Fruit fly (Drosophila melanogaster) whole organism, larva: ENCODE results near the gene CG34408.
A peak's percentile ranks its signal among the peaks of the same experiment; 100 is the strongest.

Experiments
- noc ChIP-seq: fragments of 200-800 bp; sonication (Bioruptor generic); optimal IDR thresholded peaks from 3 replicates; lab custom pipeline; 2019; ENCODE audit warnings: missing biosample characterization, mild to moderate bottlenecking, missing genetic modification characterization, moderate library complexity

CG34408 gene

dm6 chrX:10219955-10220354 lies at the start of gene CG34408:
CG34408 (plus strand) TSS chrX:10220110.
- no peak for TF ChIP-seq noc

dm6 chrX:10182867-10183266 lies 37.0 kb upstream of the CG34408 start:
- no peak for TF ChIP-seq noc

DNA sequence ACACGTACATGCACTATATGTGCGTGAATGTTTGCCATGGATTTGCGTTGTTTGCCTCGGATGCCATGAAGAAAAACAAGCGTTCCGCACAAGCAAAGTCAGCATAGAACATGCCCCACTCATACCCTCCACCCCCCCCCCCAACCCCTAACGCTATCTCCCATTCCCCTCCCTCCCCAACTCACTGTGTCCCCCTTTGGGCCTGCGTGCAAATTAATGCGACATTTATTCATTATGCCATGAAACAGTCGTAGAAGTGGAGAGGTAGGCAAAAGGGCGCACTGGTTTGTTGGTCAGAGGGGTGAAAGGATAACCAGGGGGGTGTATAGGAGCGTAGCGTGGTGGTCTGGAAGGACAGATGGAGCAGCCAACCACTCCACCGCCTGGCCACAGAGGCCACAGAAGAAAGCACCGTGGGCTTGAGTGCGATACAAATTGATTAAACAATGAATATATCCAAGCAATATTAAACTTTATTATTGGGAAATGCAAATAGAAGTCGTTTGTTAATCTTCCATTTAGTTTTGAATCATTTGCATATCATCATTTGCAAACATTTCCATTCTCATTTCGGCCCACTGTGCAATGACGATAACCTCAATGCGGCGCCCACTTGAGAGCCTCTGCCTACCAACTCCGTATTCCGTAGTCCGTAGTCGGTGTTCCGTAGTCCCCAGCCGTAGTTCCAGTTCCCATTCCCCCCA lies 35.4 kb upstream of the CG34408 start:
- TF ChIP-seq noc, result no peak

DNA sequence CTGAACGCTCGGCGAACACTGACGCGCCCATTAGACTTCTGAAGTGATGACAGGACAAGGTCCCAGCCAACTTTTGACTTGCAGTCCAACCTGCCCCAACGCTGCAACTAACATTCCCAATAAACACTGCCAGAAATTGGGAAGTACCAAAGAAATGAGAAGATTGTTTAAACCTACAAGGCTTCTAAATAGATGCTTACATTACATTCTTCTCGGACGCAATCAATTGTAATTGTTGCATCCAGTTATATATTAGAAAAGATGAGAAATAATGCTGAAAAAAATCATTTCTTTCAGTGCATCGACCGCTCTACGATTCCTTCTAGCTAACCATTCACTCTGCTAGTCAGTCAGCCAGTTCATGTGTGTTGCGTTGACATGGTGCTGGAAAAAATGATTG lies 17.3 kb upstream of the CG34408 start:
- no peak for TF ChIP-seq noc

- TF ChIP-seq noc, result no peak
Measured at dm6 chrX:10206086-10206485, 13.8 kb upstream of the CG34408 start.

dm6 chrX:10209556-10210164 lies 10.2 kb upstream of the CG34408 start:
- no peak for TF ChIP-seq noc

DNA sequence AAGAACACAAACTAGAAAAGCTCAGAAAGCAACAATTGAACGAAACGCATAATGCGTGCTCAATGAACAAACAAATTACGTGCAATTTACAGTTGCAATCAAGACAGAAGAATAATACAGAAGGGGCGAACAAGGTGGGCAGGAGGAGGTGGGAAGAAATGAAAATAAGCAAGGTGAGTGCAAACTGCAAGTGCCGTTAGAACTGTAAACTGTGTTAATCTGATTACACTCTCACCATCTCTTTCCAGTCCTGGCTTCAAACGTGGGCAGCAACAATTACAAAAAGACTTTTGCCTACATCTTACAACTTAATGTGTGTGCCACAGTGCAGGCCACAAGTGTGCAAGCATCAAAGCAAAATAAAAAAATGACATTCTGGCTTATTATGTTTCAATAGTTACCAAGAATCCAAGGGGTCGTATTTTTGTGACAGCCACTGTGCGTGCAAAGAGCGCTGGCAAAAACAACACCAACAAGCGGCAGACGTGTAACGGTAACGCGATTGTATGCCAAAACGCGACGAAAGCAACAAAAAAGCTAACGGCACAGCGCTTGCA lies 9.5 kb upstream of the CG34408 start:
- no peak for TF ChIP-seq noc

DNA sequence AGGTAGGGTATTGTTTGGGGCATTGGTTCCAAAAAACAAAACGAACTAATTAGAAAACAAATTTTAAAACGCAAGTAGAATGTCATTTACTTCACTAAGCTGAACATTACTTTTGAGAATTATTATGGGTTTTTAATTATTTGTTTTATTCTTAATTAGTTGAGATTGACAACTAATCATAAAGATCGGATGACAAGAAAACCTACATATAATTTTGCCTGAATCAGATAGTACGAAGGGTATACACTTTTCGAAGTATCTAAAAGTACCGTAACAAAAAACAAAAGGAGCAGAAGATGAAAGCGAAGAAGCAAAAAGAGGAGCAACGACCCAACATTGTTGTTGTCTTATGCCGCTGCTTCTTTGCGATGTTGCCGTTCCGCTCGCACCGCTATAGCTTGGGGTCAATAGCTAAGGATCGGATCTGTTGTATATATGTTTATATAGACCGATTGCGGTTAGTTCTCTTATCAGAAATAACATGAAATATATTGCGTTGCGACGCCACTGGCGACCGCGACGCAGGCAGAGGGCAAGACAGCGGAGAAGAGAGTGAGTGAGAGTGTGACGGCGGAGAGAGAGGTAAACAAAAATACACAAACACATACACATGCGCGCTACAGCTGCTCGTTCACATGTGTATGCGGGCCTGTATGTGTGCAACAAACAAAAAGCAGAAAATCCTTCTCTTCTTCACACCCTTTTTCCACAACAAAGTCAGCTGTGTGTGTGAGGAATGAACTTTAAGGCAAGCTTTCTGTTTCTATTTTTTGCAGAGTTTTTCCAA lies 8.6 kb upstream of the CG34408 start:
- peak; percentile 86 for TF ChIP-seq noc

dm6 chrX:10212118-10212517 lies 7.8 kb upstream of the CG34408 start, which contains the start of gene Ypel:
Ypel (minus strand) TSS chrX:10212374.
- no peak for TF ChIP-seq noc

dm6 chrX:10212687-10213329 lies 7.1 kb upstream of the CG34408 start, which contains the start of gene ATPsyndelta:
ATPsyndelta (plus strand) TSS chrX:10212970.
- TF ChIP-seq noc, result no peak

DNA sequence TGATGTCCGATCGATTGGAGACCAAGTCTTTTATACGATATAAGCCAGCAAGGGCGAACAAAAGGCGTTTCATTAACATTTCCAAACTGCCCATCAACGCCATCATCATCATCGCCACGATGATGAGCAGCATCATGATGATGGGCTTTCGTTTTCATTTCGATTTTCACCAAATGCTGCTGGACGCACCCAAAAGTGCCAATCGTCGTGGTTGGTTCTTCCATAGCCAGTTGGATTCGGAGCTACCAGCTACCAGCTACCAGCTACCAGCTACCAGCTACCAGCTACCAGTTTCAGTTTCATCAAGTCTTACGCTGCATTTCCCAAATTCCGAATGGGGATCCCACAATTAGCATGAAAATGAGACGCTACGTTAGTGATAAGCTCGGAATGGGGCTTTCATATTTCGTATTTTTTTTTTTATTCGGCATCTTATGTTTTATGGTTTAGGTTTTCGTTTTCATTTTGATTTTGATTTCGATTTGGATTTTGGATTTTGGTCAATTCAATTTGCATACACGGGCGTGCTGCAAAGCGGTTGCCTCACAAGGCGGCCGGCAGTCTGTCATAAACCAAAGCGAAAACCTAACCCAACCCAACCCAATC lies 3.2 kb upstream of the CG34408 start, which contains the start of gene CG2962:
TSS of gene CG2962 (minus strand) at position 9 of the 606 bp plus-strand sequence.
- no peak for TF ChIP-seq noc

DNA sequence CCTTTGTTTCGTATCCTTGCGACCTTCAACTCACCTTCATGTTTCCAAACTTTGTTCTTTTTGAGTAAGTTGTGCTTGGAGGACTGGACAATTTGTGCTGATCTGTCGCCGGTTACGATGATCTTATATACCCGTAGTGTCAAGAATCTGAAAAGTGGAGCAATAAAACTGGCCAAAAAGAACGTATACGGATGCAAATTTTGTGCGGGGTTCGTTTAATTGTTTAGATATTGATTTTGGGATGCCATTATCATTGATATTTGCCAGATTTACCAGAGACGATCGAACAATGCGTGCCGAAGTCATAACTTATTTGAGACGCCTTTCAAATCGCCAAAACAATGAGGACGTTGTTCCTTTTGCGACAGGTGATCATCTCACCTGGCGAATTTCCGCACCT lies 871 bp upstream of the CG34408 start, which contains the start of gene CG15308:
TSS of gene CG15308 (minus strand) at position 101 of the 400 bp plus-strand sequence.
- no peak for TF ChIP-seq noc

- peak; percentile 86 for TF ChIP-seq noc
Measured at dm6 chrX:10232497-10232896, 12.6 kb downstream of the CG34408 start.

DNA sequence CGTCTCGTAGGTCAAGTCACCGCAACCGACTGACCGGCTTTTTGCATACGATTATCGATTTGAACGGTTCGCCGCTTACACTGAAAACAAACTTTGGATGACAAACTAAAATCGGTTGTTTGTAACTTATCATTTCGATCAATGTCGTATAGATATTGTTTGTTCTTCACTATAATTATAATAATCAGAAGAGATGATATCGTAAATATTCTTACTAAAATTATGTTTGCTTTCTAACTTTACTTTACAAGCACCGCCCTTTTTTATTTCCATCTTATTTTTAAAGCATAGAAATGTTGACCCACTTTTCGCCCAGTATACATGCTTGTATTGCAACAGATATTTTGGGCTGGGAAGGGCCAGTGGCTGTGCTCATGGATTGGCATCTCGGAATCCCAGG lies 13.2 kb downstream of the CG34408 start, which contains the start of gene CG2961:
TSS of gene CG2961 (minus strand) at position 16 of the 400 bp plus-strand sequence.
- no peak for TF ChIP-seq noc

DNA sequence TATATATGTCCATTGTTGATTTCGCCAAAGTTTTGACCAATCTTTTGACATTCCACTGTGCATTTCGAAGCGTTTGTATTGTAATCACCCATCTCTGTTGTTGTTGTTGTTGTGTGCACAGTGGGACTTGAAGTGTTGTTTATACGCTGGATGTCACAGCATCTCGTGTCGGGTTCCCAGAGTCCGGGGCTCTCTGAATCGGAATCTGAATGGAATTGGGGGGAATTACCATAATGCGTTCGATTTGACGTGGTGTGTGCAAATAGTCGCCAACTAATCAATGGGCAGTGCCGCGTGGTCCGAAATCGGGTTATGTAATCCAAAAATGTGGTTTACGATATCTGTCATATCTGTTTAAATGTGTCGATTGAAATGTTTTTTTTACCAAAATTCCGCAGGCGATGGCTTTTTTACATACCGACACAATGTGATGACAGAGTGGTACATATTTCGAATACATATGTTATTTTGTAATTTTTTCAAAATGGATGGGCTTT lies 14.2 kb downstream of the CG34408 start:
- no peak for TF ChIP-seq noc

DNA sequence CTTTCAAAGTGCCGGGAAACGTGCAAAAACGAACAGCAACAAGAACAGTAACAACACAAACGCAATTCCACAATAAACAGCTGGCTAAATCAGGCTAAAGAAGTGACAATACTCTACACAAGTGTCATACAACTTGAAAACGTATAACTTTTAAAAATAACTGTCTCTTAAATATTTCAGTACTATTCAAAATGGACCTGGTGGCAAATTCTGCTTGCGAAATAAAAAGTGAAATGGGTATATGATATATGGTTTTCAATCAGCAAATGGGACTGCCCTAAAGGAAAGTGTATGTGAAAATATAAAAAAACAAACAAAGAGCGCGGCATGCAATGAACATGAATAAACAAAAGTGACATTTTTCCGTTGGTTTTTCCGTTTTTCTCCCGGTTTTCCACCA lies 22.0 kb downstream of the CG34408 start:
- TF ChIP-seq noc, result no peak
